Fruit fly (Drosophila melanogaster) whole organism, pupa: Measurements from ENCODE around the gene CG6511.

Experiments used
- CG12605 ChIP-seq: fragments of 200-800 bp; sonication (Bioruptor generic); IDR thresholded peaks from 2 replicates; pipeline ENCODE4 v1.3.6; 2022; ENCODE audit warnings: missing biosample characterization, missing genetic modification characterization
- CG13204 ChIP-seq: fragments of 200-800 bp; sonication (Bioruptor generic); optimal IDR thresholded peaks from 2 replicates; lab custom pipeline; 2018; ENCODE audit warnings: missing biosample characterization, mild to moderate bottlenecking, missing genetic modification characterization, moderate library complexity
- CG32121 ChIP-seq: fragments of 200-800 bp; sonication (Bioruptor generic); IDR thresholded peaks from 2 replicates; pipeline ENCODE4 v1.3.6; 2022; ENCODE audit warnings: missing biosample characterization, missing genetic modification characterization
- CG8301 ChIP-seq: fragments of 200-800 bp; sonication (Bioruptor generic); optimal IDR thresholded peaks from 2 replicates; lab custom pipeline; 2018; ENCODE audit warnings: missing biosample characterization, mild to moderate bottlenecking, missing genetic modification characterization
- Pif1A ChIP-seq: fragments of 200-800 bp; sonication (Bioruptor generic); optimal IDR thresholded peaks from 3 replicates; lab custom pipeline; 2016; ENCODE audit warnings: missing biosample characterization, missing genetic modification characterization
- gl ChIP-seq: fragments of 200-800 bp; sonication (Bioruptor generic); optimal IDR thresholded peaks from 2 replicates; lab custom pipeline; 2018; ENCODE audit warnings: missing biosample characterization, mild to moderate bottlenecking, missing genetic modification characterization

DNA sequence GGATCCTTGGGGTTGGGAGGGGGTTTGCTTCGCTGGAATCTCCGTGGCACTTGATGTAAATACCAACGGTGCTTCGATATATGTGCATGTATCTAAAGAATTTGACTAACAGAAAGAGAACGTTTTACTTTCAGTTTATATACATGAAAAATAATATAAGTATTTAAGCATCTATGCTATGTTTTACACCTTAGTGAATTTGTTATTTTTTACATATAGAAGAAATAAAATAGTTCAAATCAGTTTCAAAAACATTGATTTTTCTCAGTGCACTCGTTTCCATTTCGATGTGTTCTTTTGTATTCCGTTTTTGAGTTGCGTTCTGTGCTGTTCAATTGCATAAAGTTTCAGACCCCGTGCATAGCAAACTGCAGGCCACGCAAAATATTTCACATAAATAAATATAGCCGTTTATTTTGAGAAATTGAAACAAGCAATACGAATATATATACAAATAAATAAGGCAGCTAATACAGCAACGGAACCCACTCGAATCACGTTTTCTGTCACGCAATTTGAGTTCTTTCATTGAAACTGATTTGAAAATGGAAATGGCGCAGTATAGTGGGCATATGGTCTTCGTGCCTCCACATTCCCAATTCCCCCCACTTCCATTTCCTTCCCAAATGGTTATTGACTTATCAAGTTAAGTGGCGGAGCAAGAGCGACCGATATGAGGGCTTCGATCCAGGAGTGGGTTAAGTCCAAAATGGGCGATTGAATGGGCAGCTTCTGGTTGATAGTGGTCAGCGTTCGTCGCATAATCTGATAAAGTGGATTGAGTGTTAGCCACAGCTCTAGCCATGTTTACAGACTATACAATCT is 38.4 kb upstream of the CG6511 start:
- TF ChIP-seq CG12605: no peak
- no peak for TF ChIP-seq CG8301 (tag; lab: Kevin White, UChicago)
- TF ChIP-seq CG13204: no peak
- no peak for TF ChIP-seq gl (tag; lab: Kevin White, UChicago)
- peak; percentile 26; the same call in 1 of the 2 replicates for TF ChIP-seq CG32121 (GFP tag; lab: Robert Waterston, UW)
- no peak for TF ChIP-seq Pif1A (GFP tag; lab: Kevin White, UChicago)
